Worm (Caenorhabditis elegans) whole organism, L3 larva: ENCODE data around the gene C39E9.7.
A peak's percentile ranks its signal among the peaks of the same experiment; 100 is the strongest.

Source experiments
- aly-2 ChIP-seq: fragments of 150-350 bp; optimal IDR thresholded peaks from 2 replicates; lab custom pipeline; 2014; ENCODE audit warnings: missing biosample characterization, missing genetic modification characterization
- ceh-28 ChIP-seq: fragments of 150-350 bp; optimal IDR thresholded peaks from 2 replicates; lab custom pipeline; 2014; ENCODE audit warnings: missing biosample characterization, missing genetic modification reagents, missing genetic modification characterization
- ceh-82 ChIP-seq: fragments of 150-350 bp; optimal IDR thresholded peaks from 2 replicates; lab custom pipeline; 2014; ENCODE audit warnings: missing biosample characterization, missing genetic modification characterization
- ceh-9 ChIP-seq: sonication (generic microtip); optimal IDR thresholded peaks from 2 replicates; lab custom pipeline; 2018; ENCODE audit warnings: missing biosample characterization, missing genetic modification characterization
- daf-12 ChIP-seq: fragments of 150-350 bp; optimal IDR thresholded peaks from 2 replicates; lab custom pipeline; 2014; ENCODE audit warnings: missing biosample characterization, missing genetic modification reagents, missing genetic modification characterization
- egl-27 ChIP-seq: sonication (generic microtip); optimal IDR thresholded peaks from 4 replicates; lab custom pipeline; 2017; ENCODE audit warnings: missing biosample characterization, missing genetic modification reagents, missing genetic modification characterization
- egl-5 ChIP-seq: fragments of 150-350 bp; optimal IDR thresholded peaks from 2 replicates; lab custom pipeline; 2017; ENCODE audit warnings: missing biosample characterization, missing genetic modification reagents, missing genetic modification characterization, inconsistent platforms
- elt-1 ChIP-seq: fragments of 150-350 bp; optimal IDR thresholded peaks from 2 replicates; lab custom pipeline; 2014; ENCODE audit warnings: missing biosample characterization, missing genetic modification characterization
- elt-2 ChIP-seq: sonication (generic microtip); optimal IDR thresholded peaks from 2 replicates; lab custom pipeline; 2016; ENCODE audit warnings: missing genetic modification reagents, mild to moderate bottlenecking, missing genetic modification characterization, missing compliant biosample characterization
- elt-3 ChIP-seq, 3 experiments: fragments of 150-350 bp in 1 of 3; sonication (generic microtip) in 2 of 3; optimal IDR thresholded peaks; 2 replicates in 2 of 3; 4 replicates in 1 of 3; lab custom pipeline; 2014 to 2017; ENCODE audit warnings: missing biosample characterization in 3 of 3, missing genetic modification characterization in 3 of 3
- eor-1 ChIP-seq, 2 experiments: fragments of 150-350 bp; optimal IDR thresholded peaks; 2 replicates each; lab custom pipeline; 2014 to 2018; ENCODE audit warnings: missing biosample characterization in 2 of 2, missing genetic modification characterization in 2 of 2
- fkh-10 ChIP-seq: sonication (generic microtip); optimal IDR thresholded peaks from 2 replicates; lab custom pipeline; 2017; ENCODE audit warnings: missing biosample characterization, missing genetic modification reagents, missing genetic modification characterization
- fkh-2 ChIP-seq: fragments of 150-350 bp; optimal IDR thresholded peaks from 2 replicates; lab custom pipeline; 2014; ENCODE audit warnings: missing biosample characterization, missing genetic modification reagents, missing genetic modification characterization
- fos-1 ChIP-seq: fragments of 150-350 bp; optimal IDR thresholded peaks from 2 replicates; lab custom pipeline; 2014; ENCODE audit warnings: missing biosample characterization, missing genetic modification characterization
- hmg-11 ChIP-seq: sonication (generic microtip); optimal IDR thresholded peaks from 2 replicates; lab custom pipeline; 2016; ENCODE audit warnings: missing genetic modification characterization, missing compliant biosample characterization
- jun-1 ChIP-seq: fragments of 150-350 bp; optimal IDR thresholded peaks from 2 replicates; lab custom pipeline; 2014; ENCODE audit warnings: missing biosample characterization, missing genetic modification reagents, missing genetic modification characterization
- lin-15B ChIP-seq: fragments of 150-350 bp; optimal IDR thresholded peaks from 2 replicates; lab custom pipeline; 2014; ENCODE audit warnings: missing biosample characterization, missing genetic modification characterization
- lsy-12 ChIP-seq: sonication (generic microtip); optimal IDR thresholded peaks from 2 replicates; lab custom pipeline; 2016; ENCODE audit warnings: mild to moderate bottlenecking, missing genetic modification characterization, missing compliant biosample characterization
- mdl-1 ChIP-seq: fragments of 150-350 bp; optimal IDR thresholded peaks from 2 replicates; lab custom pipeline; 2014; ENCODE audit warnings: missing biosample characterization, missing genetic modification characterization
- mml-1 ChIP-seq: fragments of 150-350 bp; sonication (generic microtip); optimal IDR thresholded peaks from 3 replicates; lab custom pipeline; 2014; ENCODE audit warnings: missing biosample characterization, missing genetic modification characterization
- nfya-1 ChIP-seq: sonication (generic microtip); optimal IDR thresholded peaks from 2 replicates; lab custom pipeline; 2017; ENCODE audit warnings: missing genetic modification characterization, mild to moderate bottlenecking, missing compliant biosample characterization, antibody characterized with exemption, moderate library complexity; ENCODE audit not compliant: insufficient read depth
- nhr-11 ChIP-seq: fragments of 150-350 bp; optimal IDR thresholded peaks from 2 replicates; lab custom pipeline; 2014; ENCODE audit warnings: missing biosample characterization, missing genetic modification characterization
- nhr-12 ChIP-seq: fragments of 150-350 bp; optimal IDR thresholded peaks from 2 replicates; lab custom pipeline; 2014; ENCODE audit warnings: missing biosample characterization, missing genetic modification characterization
- nhr-23 ChIP-seq: fragments of 150-350 bp; optimal IDR thresholded peaks from 2 replicates; lab custom pipeline; 2014; ENCODE audit warnings: missing biosample characterization, missing genetic modification reagents, missing genetic modification characterization
- nhr-237 ChIP-seq: fragments of 150-350 bp; optimal IDR thresholded peaks from 2 replicates; lab custom pipeline; 2014; ENCODE audit warnings: missing biosample characterization, missing genetic modification characterization
- nhr-25 ChIP-seq: sonication (generic microtip); optimal IDR thresholded peaks from 2 replicates; lab custom pipeline; 2017; ENCODE audit warnings: missing biosample characterization, missing genetic modification characterization
- nhr-28 ChIP-seq: fragments of 150-350 bp; optimal IDR thresholded peaks from 2 replicates; lab custom pipeline; 2014; ENCODE audit warnings: missing biosample characterization, missing genetic modification characterization
- nhr-76 ChIP-seq: fragments of 150-350 bp; sonication (generic microtip); optimal IDR thresholded peaks from 5 replicates; lab custom pipeline; 2014; ENCODE audit warnings: missing biosample characterization, missing genetic modification characterization
- nhr-77 ChIP-seq: fragments of 150-350 bp; optimal IDR thresholded peaks from 2 replicates; lab custom pipeline; 2014; ENCODE audit warnings: missing biosample characterization, missing genetic modification characterization
- pha-4 ChIP-seq: fragments of 150-350 bp; optimal IDR thresholded peaks from 2 replicates; lab custom pipeline; 2014; ENCODE audit warnings: missing biosample characterization, missing genetic modification reagents, missing genetic modification characterization
- pqm-1 ChIP-seq: fragments of 150-350 bp; optimal IDR thresholded peaks from 2 replicates; lab custom pipeline; 2017; ENCODE audit warnings: missing biosample characterization, missing genetic modification characterization, inconsistent platforms
- sea-2 ChIP-seq: fragments of 150-350 bp; sonication (generic microtip); optimal IDR thresholded peaks from 4 replicates; lab custom pipeline; 2014; ENCODE audit warnings: missing biosample characterization, missing genetic modification reagents, missing genetic modification characterization
- skn-1 ChIP-seq: fragments of 150-350 bp; optimal IDR thresholded peaks from 2 replicates; lab custom pipeline; 2014; ENCODE audit warnings: missing biosample characterization, missing genetic modification characterization
- snpc-4 ChIP-seq: fragments of 150-350 bp; optimal IDR thresholded peaks from 2 replicates; lab custom pipeline; 2014; ENCODE audit warnings: missing biosample characterization, missing genetic modification characterization
- tbx-2 ChIP-seq: sonication (generic microtip); optimal IDR thresholded peaks from 2 replicates; lab custom pipeline; 2016; ENCODE audit warnings: mild to moderate bottlenecking, missing genetic modification characterization, missing compliant biosample characterization
- unc-39 ChIP-seq: sonication (generic microtip); optimal IDR thresholded peaks from 4 replicates; lab custom pipeline; 2017; ENCODE audit warnings: missing biosample characterization, missing genetic modification characterization
- ztf-11 ChIP-seq: fragments of 150-350 bp; optimal IDR thresholded peaks from 2 replicates; lab custom pipeline; 2014; ENCODE audit warnings: missing biosample characterization, missing genetic modification characterization

The C39E9.7 gene

ce11 chrIV:13028746-13029673 lies 47.5 kb downstream of the C39E9.7 start:
- TF ChIP-seq sea-2 (GFP tag; lab: Kevin White, UChicago), result no peak
- TF ChIP-seq nhr-28 (tag; lab: Kevin White, UChicago), result no peak
- TF ChIP-seq elt-2 (tag; lab: Kevin White, UChicago), result peak; percentile 53
- no peak for TF ChIP-seq mdl-1 (tag; lab: Kevin White, UChicago)
- TF ChIP-seq snpc-4, result no peak
- TF ChIP-seq elt-3 (tag; optimal IDR thresholded peaks at IDR 0.05; lab: Kevin White, UChicago), result no peak
- TF ChIP-seq pha-4 (tag; lab: Kevin White, UChicago), result peak; percentile 22
- TF ChIP-seq, all 47 proteins: peak for 2

DNA sequence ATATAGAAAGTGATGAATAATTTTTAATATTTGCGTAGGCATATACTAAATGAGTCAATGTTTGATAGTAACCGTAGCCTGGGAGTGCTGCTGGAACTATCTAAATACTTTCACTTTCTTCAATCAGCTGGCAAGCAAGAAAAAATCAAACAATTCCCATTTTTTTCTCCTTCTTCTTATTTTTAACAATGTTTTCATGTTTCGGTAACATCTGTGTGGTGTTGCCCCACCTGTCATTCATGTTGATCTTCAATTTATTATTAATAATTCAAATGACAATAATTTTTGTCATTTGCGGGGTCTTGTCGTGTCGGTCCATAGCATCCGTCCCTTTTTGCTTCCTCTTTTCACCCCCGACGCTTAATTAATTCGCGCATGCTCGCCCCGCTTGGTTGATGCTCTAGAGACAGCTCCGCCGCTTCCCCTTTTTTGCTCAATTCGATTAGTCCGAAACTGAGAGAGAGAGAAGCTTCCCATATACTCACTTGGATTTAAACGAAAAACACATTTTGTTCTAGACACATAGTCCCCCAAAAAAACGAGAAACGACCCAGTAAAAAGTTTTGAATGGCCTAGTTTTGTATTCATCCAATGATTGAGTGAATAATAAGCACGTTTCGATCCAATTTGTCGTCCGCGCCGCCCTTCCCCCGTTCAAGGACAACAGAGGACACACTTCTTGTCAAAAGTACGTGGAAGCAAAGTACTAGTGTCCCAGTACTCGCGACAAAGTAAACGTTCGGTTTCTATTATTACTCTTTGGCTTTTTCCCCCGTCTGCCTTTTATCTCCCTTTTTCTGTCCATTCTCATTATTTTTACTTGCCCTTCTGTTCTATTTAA lies 48.5 kb downstream of the C39E9.7 start:
- TF ChIP-seq nhr-76 (tag; lab: Kevin White, UChicago) (no peak), aly-2 (no peak), pqm-1 (peak; percentile 4), nhr-25 (tag; lab: Kevin White, UChicago) (peak; percentile 18)
- TF ChIP-seq, all 47 proteins: peak for 2

ce11 chrIV:13026762-13027161 lies 49.8 kb downstream of the C39E9.7 start:
- TF ChIP-seq elt-2 (tag; lab: Kevin White, UChicago) (peak; percentile 92), pha-4 (tag; lab: Kevin White, UChicago) (no peak), jun-1 (tag; lab: Kevin White, UChicago) (peak; percentile 36), tbx-2 (tag; lab: Kevin White, UChicago) (no peak), pqm-1 (peak; percentile 76)

DNA sequence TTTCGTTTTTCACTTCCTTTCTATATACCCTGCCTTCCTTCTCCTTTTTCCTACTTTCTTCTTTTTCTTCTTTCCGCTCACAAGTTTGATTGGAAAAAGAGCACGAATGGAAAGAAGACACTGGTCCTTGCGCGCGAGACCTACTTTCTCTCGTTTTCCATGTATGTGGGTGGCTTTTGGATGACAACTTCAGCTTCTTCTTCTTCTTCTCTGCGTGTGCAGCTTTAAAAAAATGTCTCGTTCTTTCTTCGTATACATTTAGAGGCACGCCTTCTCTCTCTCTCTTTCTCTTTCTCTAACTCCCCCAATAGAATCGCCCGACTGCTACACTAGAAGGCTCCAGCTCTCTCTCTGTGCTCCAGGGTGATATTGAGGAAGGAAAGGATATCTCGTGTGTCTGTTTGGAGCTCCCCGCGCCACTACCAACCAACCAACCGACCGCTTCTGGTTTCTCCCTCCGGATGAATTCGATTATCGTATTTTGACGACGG lies 50.6 kb downstream of the C39E9.7 start:
- TF ChIP-seq fos-1 (no peak), daf-12 (tag; lab: Kevin White, UChicago) (no peak), jun-1 (tag; lab: Kevin White, UChicago) (no peak), nhr-23 (no peak), hmg-11 (tag; lab: Kevin White, UChicago) (peak; percentile 55), nhr-237 (tag; lab: Kevin White, UChicago) (no peak), nfya-1 (tag; lab: Kevin White, UChicago) (peak; percentile 59), nhr-76 (tag; lab: Kevin White, UChicago) (no peak), fkh-2 (tag; lab: Kevin White, UChicago) (no peak), lin-15B (tag; lab: Kevin White, UChicago) (no peak), egl-27 (tag; lab: Kevin White, UChicago) (no peak), nhr-11 (tag; lab: Kevin White, UChicago) (no peak), pqm-1 (no peak), fkh-10 (GFP tag; lab: Kevin White, UChicago) (no peak), elt-2 (tag; lab: Kevin White, UChicago) (no peak), ztf-11 (no peak), snpc-4 (peak; percentile 31), mml-1 (tag; lab: Kevin White, UChicago) (no peak), nhr-28 (tag; lab: Kevin White, UChicago) (no peak), mdl-1 (tag; lab: Kevin White, UChicago) (no peak), ceh-9 (peak; percentile 32), ceh-28 (tag; lab: Kevin White, UChicago) (no peak), elt-3 (tag; optimal IDR thresholded peaks at IDR 0.05; lab: Kevin White, UChicago) (no peak), eor-1 (tag; optimal IDR thresholded peaks at IDR 0.05; lab: Kevin White, UChicago) (no peak), skn-1 (tag; lab: Kevin White, UChicago) (peak; percentile 9), nhr-77 (tag; lab: Kevin White, UChicago) (no peak), nhr-12 (tag; lab: Kevin White, UChicago) (no peak), aly-2 (no peak), lsy-12 (tag; lab: Kevin White, UChicago) (no peak), nhr-25 (tag; lab: Kevin White, UChicago) (no peak), egl-5 (tag; lab: Kevin White, UChicago) (no peak), unc-39 (tag; lab: Kevin White, UChicago) (no peak), elt-1 (tag; lab: Kevin White, UChicago) (peak; percentile 1), ceh-82 (tag; lab: Kevin White, UChicago) (no peak)
